Worm (Caenorhabditis elegans) whole organism, young adult: ENCODE results near the gene C35B1.9.

Source experiments
- B0336.3 ChIP-seq: fragments of 200-800 bp; sonication (Bioruptor generic); IDR thresholded peaks from 2 replicates; pipeline ENCODE4 v1.3.6; 2022; ENCODE audit warnings: missing genetic modification characterization, missing compliant biosample characterization
- C17E4.6 ChIP-seq: fragments of 200-800 bp; sonication (Bioruptor generic); IDR thresholded peaks from 2 replicates; pipeline ENCODE4 v1.3.6; 2022; ENCODE audit warnings: missing genetic modification reagents, missing genetic modification characterization, missing compliant biosample characterization
- D2030.7 ChIP-seq: fragments of 200-800 bp; sonication (Bioruptor generic); IDR thresholded peaks from 2 replicates; pipeline ENCODE4 v1.3.6; 2022; ENCODE audit warnings: missing genetic modification reagents, missing genetic modification characterization, missing compliant biosample characterization
- F22D6.2 ChIP-seq: sonication (generic microtip); optimal IDR thresholded peaks from 2 replicates; lab custom pipeline; 2016; ENCODE audit warnings: mild to moderate bottlenecking, missing genetic modification characterization, missing compliant biosample characterization
- F33H1.4 ChIP-seq: fragments of 200-800 bp; sonication (Bioruptor generic); IDR thresholded peaks from 2 replicates; pipeline ENCODE4 v1.3.6; 2022; ENCODE audit warnings: missing genetic modification reagents, missing genetic modification characterization, missing compliant biosample characterization
- K11D2.4 ChIP-seq: fragments of 200-800 bp; sonication (Bioruptor generic); IDR thresholded peaks from 2 replicates; pipeline ENCODE4 v1.3.6; 2022; ENCODE audit warnings: missing genetic modification reagents, missing genetic modification characterization, missing compliant biosample characterization
- ZK185.1 ChIP-seq: sonication (generic microtip); optimal IDR thresholded peaks from 2 replicates; lab custom pipeline; 2016; ENCODE audit warnings: mild to moderate bottlenecking, missing genetic modification characterization, missing compliant biosample characterization; ENCODE audit not compliant: poor library complexity, severe bottlenecking
- akir-1 ChIP-seq: fragments of 200-800 bp; sonication (Bioruptor generic); optimal IDR thresholded peaks from 2 replicates; lab custom pipeline; 2018; ENCODE audit warnings: mild to moderate bottlenecking, missing genetic modification characterization, moderate library complexity, missing compliant biosample characterization
- atf-7 ChIP-seq: sonication (generic microtip); optimal IDR thresholded peaks from 2 replicates; lab custom pipeline; 2017; ENCODE audit warnings: mild to moderate bottlenecking, missing genetic modification characterization, missing compliant biosample characterization
- athp-1 ChIP-seq: sonication (generic microtip); optimal IDR thresholded peaks from 2 replicates; lab custom pipeline; 2017; ENCODE audit warnings: mild to moderate bottlenecking, missing genetic modification characterization, missing compliant biosample characterization
- bed-2 ChIP-seq: fragments of 200-800 bp; sonication (Bioruptor generic); IDR thresholded peaks from 2 replicates; pipeline ENCODE4 v1.3.6; 2022; ENCODE audit warnings: missing genetic modification reagents, missing genetic modification characterization, missing compliant biosample characterization
- ceh-27 ChIP-seq: fragments of 200-800 bp; sonication (Bioruptor generic); optimal IDR thresholded peaks from 2 replicates; lab custom pipeline; 2018; ENCODE audit warnings: mild to moderate bottlenecking, missing genetic modification characterization, moderate library complexity, missing compliant biosample characterization
- ceh-58 ChIP-seq: fragments of 200-800 bp; sonication (Bioruptor generic); IDR thresholded peaks from 2 replicates; pipeline ENCODE4 v1.3.6; 2022; ENCODE audit warnings: missing genetic modification characterization, missing compliant biosample characterization
- ceh-79 ChIP-seq: sonication (generic microtip); optimal IDR thresholded peaks from 2 replicates; lab custom pipeline; 2017; ENCODE audit warnings: mild to moderate bottlenecking, missing genetic modification characterization, missing compliant biosample characterization
- chd-7 ChIP-seq: sonication (generic microtip); optimal IDR thresholded peaks from 2 replicates; lab custom pipeline; 2016; ENCODE audit warnings: mild to moderate bottlenecking, missing genetic modification characterization, moderate library complexity, missing compliant biosample characterization
- die-1 ChIP-seq: sonication (generic microtip); optimal IDR thresholded peaks from 2 replicates; lab custom pipeline; 2016; ENCODE audit warnings: missing genotype, mild to moderate bottlenecking, missing genetic modification characterization, missing compliant biosample characterization
- dox-1 ChIP-seq: fragments of 200-800 bp; sonication (Bioruptor generic); IDR thresholded peaks from 2 replicates; pipeline ENCODE4 v1.3.6; 2022; ENCODE audit warnings: missing genetic modification reagents, missing genetic modification characterization, missing compliant biosample characterization
- dpff-1 ChIP-seq: sonication (generic microtip); optimal IDR thresholded peaks from 2 replicates; lab custom pipeline; 2017; ENCODE audit warnings: mild to moderate bottlenecking, missing genetic modification characterization, missing compliant biosample characterization
- egrh-3 ChIP-seq: fragments of 200-800 bp; sonication (Bioruptor generic); IDR thresholded peaks from 2 replicates; pipeline ENCODE4 v1.3.6; 2022; ENCODE audit warnings: missing genetic modification reagents, missing genetic modification characterization, missing compliant biosample characterization
- him-1 ChIP-seq: sonication (generic microtip); optimal IDR thresholded peaks from 2 replicates; lab custom pipeline; 2016; ENCODE audit warnings: missing genotype, missing genetic modification reagents, missing genetic modification characterization, missing compliant biosample characterization
- hsf-1 ChIP-seq: fragments of 200-800 bp; sonication (Bioruptor generic); IDR thresholded peaks from 2 replicates; pipeline ENCODE4 v1.3.6; 2022; ENCODE audit warnings: missing genetic modification reagents, missing genetic modification characterization, missing compliant biosample characterization
- let-607 ChIP-seq, 2 experiments: fragments of 200-800 bp in 1 of 2; sonication (Bioruptor generic) in 1 of 2; sonication (generic microtip) in 1 of 2; optimal IDR thresholded peaks; 2 replicates each; lab custom pipeline; 2016 to 2018; ENCODE audit warnings: mild to moderate bottlenecking in 2 of 2, missing compliant biosample characterization in 2 of 2, missing genetic modification characterization in 2 of 2, moderate library complexity in 2 of 2, missing genotype in 1 of 2
- madf-3 ChIP-seq: fragments of 200-800 bp; sonication (Bioruptor generic); IDR thresholded peaks from 2 replicates; pipeline ENCODE4 v1.3.6; 2022; ENCODE audit warnings: missing genetic modification reagents, missing genetic modification characterization, missing compliant biosample characterization
- mcd-1 ChIP-seq: fragments of 200-800 bp; sonication (Bioruptor generic); IDR thresholded peaks from 2 replicates; pipeline ENCODE4 v1.3.6; 2022; ENCODE audit warnings: missing genetic modification reagents, missing genetic modification characterization, missing compliant biosample characterization
- mes-4 ChIP-seq: sonication (generic microtip); optimal IDR thresholded peaks from 2 replicates; lab custom pipeline; 2016; ENCODE audit warnings: missing genotype, missing genetic modification characterization, missing compliant biosample characterization
- nfya-1 ChIP-seq: sonication (generic microtip); optimal IDR thresholded peaks from 2 replicates; lab custom pipeline; 2017; ENCODE audit warnings: antibody characterized with exemption, missing compliant biosample characterization, missing genetic modification characterization, borderline replicate concordance; ENCODE audit not compliant: insufficient read depth
- nfya-2 ChIP-seq: fragments of 200-800 bp; sonication (Bioruptor generic); IDR thresholded peaks from 2 replicates; pipeline ENCODE4 v1.3.6; 2022; ENCODE audit warnings: missing genetic modification reagents, missing genetic modification characterization, missing compliant biosample characterization
- nfyb-1 ChIP-seq: fragments of 200-800 bp; sonication (Bioruptor generic); IDR thresholded peaks from 2 replicates; pipeline ENCODE4 v1.3.6; 2022; ENCODE audit warnings: missing genetic modification reagents, missing genetic modification characterization, missing compliant biosample characterization
- nhr-120 ChIP-seq: fragments of 200-800 bp; sonication (Bioruptor generic); IDR thresholded peaks from 2 replicates; pipeline ENCODE4 v1.3.6; 2022; ENCODE audit warnings: missing genetic modification characterization, missing compliant biosample characterization
- nhr-27 ChIP-seq: fragments of 200-800 bp; sonication (Bioruptor generic); optimal IDR thresholded peaks from 2 replicates; lab custom pipeline; 2018; ENCODE audit warnings: mild to moderate bottlenecking, missing genetic modification characterization, moderate library complexity, missing compliant biosample characterization
- rcor-1 ChIP-seq: fragments of 200-800 bp; sonication (Bioruptor generic); IDR thresholded peaks from 2 replicates; pipeline ENCODE4 v1.3.6; 2022; ENCODE audit warnings: missing genetic modification reagents, missing genetic modification characterization, missing compliant biosample characterization
- rec-8 ChIP-seq, 2 experiments: sonication (generic microtip); optimal IDR thresholded peaks; 2 replicates each; lab custom pipeline; 2016; ENCODE audit warnings: mild to moderate bottlenecking in 2 of 2, missing genetic modification characterization in 2 of 2, missing genetic modification reagents in 2 of 2, missing genotype in 2 of 2, missing biosample characterization in 1 of 2, missing compliant biosample characterization in 1 of 2, moderate library complexity in 1 of 2
- snpc-3.4 ChIP-seq: sonication (generic microtip); optimal IDR thresholded peaks from 2 replicates; lab custom pipeline; 2017; ENCODE audit warnings: missing genetic modification characterization, mild to moderate bottlenecking, missing compliant biosample characterization, antibody characterized with exemption, moderate library complexity, missing genotype, missing genetic modification reagents
- snpc-4 ChIP-seq, 5 experiments: fragments of 150-350 bp in 1 of 5; sonication (generic microtip) in 4 of 5; optimal IDR thresholded peaks; 2 replicates each; lab custom pipeline; 2014 to 2018; ENCODE audit warnings: missing genetic modification characterization in 5 of 5, missing biosample characterization in 3 of 5, antibody characterized with exemption in 2 of 5, mild to moderate bottlenecking in 2 of 5, missing compliant biosample characterization in 2 of 5, missing genotype in 2 of 5, moderate library complexity in 2 of 5, missing genetic modification reagents in 1 of 5
- somi-1 ChIP-seq: fragments of 200-800 bp; sonication (Bioruptor generic); optimal IDR thresholded peaks from 2 replicates; lab custom pipeline; 2018; ENCODE audit warnings: mild to moderate bottlenecking, missing genetic modification characterization, missing compliant biosample characterization
- sptf-2 ChIP-seq: fragments of 200-800 bp; sonication (Bioruptor generic); optimal IDR thresholded peaks from 2 replicates; lab custom pipeline; 2018; ENCODE audit warnings: mild to moderate bottlenecking, missing genetic modification characterization, missing compliant biosample characterization
- tbp1 ChIP-seq: fragments of 200-800 bp; sonication (Bioruptor generic); optimal IDR thresholded peaks from 2 replicates; lab custom pipeline; 2018; ENCODE audit warnings: mild to moderate bottlenecking, missing genetic modification characterization, missing compliant biosample characterization
- tbx-9 ChIP-seq: sonication (generic microtip); optimal IDR thresholded peaks from 2 replicates; lab custom pipeline; 2016; ENCODE audit warnings: borderline replicate concordance, missing genetic modification characterization, inconsistent platforms, missing compliant biosample characterization
- tlf-1 ChIP-seq: fragments of 200-800 bp; sonication (Bioruptor generic); optimal IDR thresholded peaks from 2 replicates; lab custom pipeline; 2018; ENCODE audit warnings: mild to moderate bottlenecking, missing genetic modification characterization, missing compliant biosample characterization
- unc-62 ChIP-seq: fragments of 150-350 bp; optimal IDR thresholded peaks from 2 replicates; lab custom pipeline; 2014; ENCODE audit warnings: missing biosample characterization, missing genetic modification reagents, missing genetic modification characterization
- xnd-1 ChIP-seq: sonication (generic microtip); optimal IDR thresholded peaks from 2 replicates; lab custom pipeline; 2016; ENCODE audit warnings: missing genotype, missing genetic modification reagents, missing genetic modification characterization, missing compliant biosample characterization
- ztf-18 ChIP-seq: sonication (generic microtip); optimal IDR thresholded peaks from 2 replicates; lab custom pipeline; 2016; ENCODE audit warnings: missing genotype, mild to moderate bottlenecking, missing genetic modification characterization, missing compliant biosample characterization
- ztf-25 ChIP-seq: fragments of 200-800 bp; sonication (Bioruptor generic); IDR thresholded peaks from 2 replicates; pipeline ENCODE4 v1.3.6; 2022; ENCODE audit warnings: missing genetic modification reagents, missing genetic modification characterization, missing compliant biosample characterization
- ztf-26 ChIP-seq: sonication (generic microtip); optimal IDR thresholded peaks from 2 replicates; lab custom pipeline; 2017; ENCODE audit warnings: missing genetic modification characterization, missing compliant biosample characterization
- ztf-3 ChIP-seq: fragments of 200-800 bp; sonication (Bioruptor generic); optimal IDR thresholded peaks from 2 replicates; lab custom pipeline; 2018; ENCODE audit warnings: mild to moderate bottlenecking, missing genetic modification characterization, missing compliant biosample characterization
- ztf-6 ChIP-seq: fragments of 200-800 bp; sonication (Bioruptor generic); IDR thresholded peaks from 2 replicates; pipeline ENCODE4 v1.3.6; 2022; ENCODE audit warnings: missing genetic modification reagents, missing genetic modification characterization, missing compliant biosample characterization

The C35B1.9 gene

ce11 chrIV:4049398-4049998 lies 31.2 kb downstream of the C35B1.9 start, which contains the start of gene pcn-1 (continued):
- TF ChIP-seq sptf-2 (GFP tag; lab: Kevin White, UChicago) (no peak), nhr-120 (GFP tag; lab: Robert Waterston, UW) (no peak), nhr-27 (peak; percentile 2), madf-3 (GFP tag; lab: Robert Waterston, UW) (peak; percentile 96), ZK185.1 (tag; lab: Kevin White, UChicago) (peak; percentile 82), hsf-1 (GFP tag; lab: Robert Waterston, UW) (peak; percentile 91), let-607 (tag; optimal IDR thresholded peaks at IDR 0.05; lab: Kevin White, UChicago) (peak; percentile 76 to 86), ztf-18 (tag; lab: Kevin White, UChicago) (peak; percentile 100), unc-62 (GFP tag; lab: Kevin White, UChicago) (no peak), ceh-58 (GFP tag; lab: Robert Waterston, UW) (no peak), nfya-1 (tag; lab: Kevin White, UChicago) (no peak), him-1 (tag; lab: Kevin White, UChicago) (peak; percentile 86), rcor-1 (GFP tag; lab: Robert Waterston, UW) (peak; percentile 95), bed-2 (peak; percentile 90), K11D2.4 (GFP tag; lab: Robert Waterston, UW) (peak; percentile 93), atf-7 (tag; lab: Kevin White, UChicago) (peak; percentile 91), mcd-1 (GFP tag; lab: Robert Waterston, UW) (peak; percentile 97), tbx-9 (no peak), ceh-79 (tag; lab: Kevin White, UChicago) (peak; percentile 41), D2030.7 (GFP tag; lab: Robert Waterston, UW) (peak; percentile 97), mes-4 (no peak), ztf-26 (peak; percentile 96), ztf-25 (no peak), nfya-2 (GFP tag; lab: Robert Waterston, UW) (no peak), tbp1 (GFP tag; lab: Kevin White, UChicago) (peak; percentile 76), somi-1 (peak; percentile 89), dpff-1 (tag; lab: Kevin White, UChicago) (peak; percentile 24), C17E4.6 (GFP tag; lab: Robert Waterston, UW) (peak; percentile 98), ztf-6 (GFP tag; lab: Robert Waterston, UW) (peak; percentile 81; the same call in 1 of the 2 replicates), rec-8 (tag; optimal IDR thresholded peaks at IDR 0.05; lab: Kevin White, UChicago) (peak in 1 of 2 experiments; percentile 9), egrh-3 (GFP tag; lab: Robert Waterston, UW) (peak; percentile 38; the same call in 1 of the 2 replicates), chd-7 (tag; lab: Kevin White, UChicago) (peak; percentile 89), F33H1.4 (GFP tag; lab: Robert Waterston, UW) (peak; percentile 84), snpc-3.4 (tag; lab: Kevin White, UChicago) (peak; percentile 86), B0336.3 (GFP tag; lab: Robert Waterston, UW) (peak; percentile 99), xnd-1 (tag; lab: Kevin White, UChicago) (peak; percentile 98), snpc-4 (GFP tag; optimal IDR thresholded peaks at IDR 0.05; lab: Kevin White, UChicago) (peak; percentile 54), snpc-4 (tag; optimal IDR thresholded peaks at IDR 0.05; lab: Kevin White, UChicago) (peak; percentile 38 to 89 (median 78)), ceh-27 (peak; percentile 80), ztf-3 (GFP tag; lab: Kevin White, UChicago) (peak; percentile 67), F22D6.2 (tag; lab: Kevin White, UChicago) (peak; percentile 80), dox-1 (peak; percentile 98), akir-1 (GFP tag; lab: Kevin White, UChicago) (no peak), athp-1 (peak; percentile 98), die-1 (tag; lab: Kevin White, UChicago) (no peak), tlf-1 (GFP tag; lab: Kevin White, UChicago) (peak; percentile 98), nfyb-1 (GFP tag; lab: Robert Waterston, UW) (peak; percentile 96)
